Worm (Caenorhabditis elegans) whole organism, young adult: ENCODE measurements around the gene F52E1.9.
A peak's percentile ranks its signal among the peaks of the same experiment; 100 is the strongest.

ENCODE experiments used
- B0019.2 ChIP-seq: fragments of 200-800 bp; sonication (Bioruptor generic); conservative IDR thresholded peaks from 2 replicates; pipeline ENCODE4 v1.3.6; 2022; ENCODE audit warnings: missing genetic modification reagents, missing genetic modification characterization, missing compliant biosample characterization
- B0035.1 ChIP-seq: sonication (generic microtip); optimal IDR thresholded peaks from 2 replicates; lab custom pipeline; 2016; ENCODE audit warnings: missing genetic modification characterization, mild to moderate bottlenecking, missing compliant biosample characterization, missing genotype, missing genetic modification reagents
- B0336.3 ChIP-seq: fragments of 200-800 bp; sonication (Bioruptor generic); IDR thresholded peaks from 2 replicates; pipeline ENCODE4 v1.3.6; 2022; ENCODE audit warnings: missing genetic modification characterization, missing compliant biosample characterization
- C06A6.2 ChIP-seq: fragments of 200-800 bp; sonication (Bioruptor generic); conservative IDR thresholded peaks from 2 replicates; pipeline ENCODE4 v1.3.6; 2022; ENCODE audit warnings: missing genetic modification characterization, missing compliant biosample characterization
- C17E4.6 ChIP-seq: fragments of 200-800 bp; sonication (Bioruptor generic); IDR thresholded peaks from 2 replicates; pipeline ENCODE4 v1.3.6; 2022; ENCODE audit warnings: missing genetic modification reagents, missing genetic modification characterization, missing compliant biosample characterization
- F22D6.2 ChIP-seq: sonication (generic microtip); optimal IDR thresholded peaks from 2 replicates; lab custom pipeline; 2016; ENCODE audit warnings: mild to moderate bottlenecking, missing genetic modification characterization, missing compliant biosample characterization
- F33H1.4 ChIP-seq: fragments of 200-800 bp; sonication (Bioruptor generic); IDR thresholded peaks from 2 replicates; pipeline ENCODE4 v1.3.6; 2022; ENCODE audit warnings: missing genetic modification reagents, missing genetic modification characterization, missing compliant biosample characterization
- F57C9.4 ChIP-seq: sonication (generic microtip); optimal IDR thresholded peaks from 2 replicates; lab custom pipeline; 2017; ENCODE audit warnings: mild to moderate bottlenecking, missing genetic modification characterization, missing compliant biosample characterization
- K11D2.4 ChIP-seq: fragments of 200-800 bp; sonication (Bioruptor generic); IDR thresholded peaks from 2 replicates; pipeline ENCODE4 v1.3.6; 2022; ENCODE audit warnings: missing genetic modification reagents, missing genetic modification characterization, missing compliant biosample characterization
- T26A5.8 ChIP-seq: sonication (generic microtip); optimal IDR thresholded peaks from 2 replicates; lab custom pipeline; 2016; ENCODE audit warnings: missing genetic modification characterization, missing compliant biosample characterization
- Y53F4B.3 ChIP-seq: fragments of 200-800 bp; sonication (Bioruptor generic); IDR thresholded peaks from 2 replicates; pipeline ENCODE4 v1.3.6; 2022; ENCODE audit warnings: missing genetic modification reagents, missing genetic modification characterization, missing compliant biosample characterization
- Y56A3A.18 ChIP-seq: fragments of 200-800 bp; sonication (Bioruptor generic); IDR thresholded peaks from 2 replicates; pipeline ENCODE4 v1.3.6; 2022; ENCODE audit warnings: missing genetic modification reagents, missing genetic modification characterization, missing compliant biosample characterization
- aptf-2 ChIP-seq: fragments of 200-800 bp; sonication (Bioruptor generic); conservative IDR thresholded peaks from 2 replicates; pipeline ENCODE4 v1.3.6; 2022; ENCODE audit warnings: missing genetic modification reagents, missing genetic modification characterization, missing compliant biosample characterization
- aptf-3 ChIP-seq: fragments of 200-800 bp; sonication (Bioruptor generic); IDR thresholded peaks from 2 replicates; pipeline ENCODE4 v1.3.6; 2022; ENCODE audit warnings: missing genetic modification characterization, missing compliant biosample characterization
- attf-6 ChIP-seq: fragments of 200-800 bp; sonication (Bioruptor generic); IDR thresholded peaks from 2 replicates; pipeline ENCODE4 v1.3.6; 2022; ENCODE audit warnings: missing genetic modification reagents, missing genetic modification characterization, missing compliant biosample characterization
- cebp-1 ChIP-seq, 2 experiments: fragments of 200-800 bp in 1 of 2; sonication (Bioruptor generic) in 1 of 2; sonication (generic microtip) in 1 of 2; IDR thresholded peaks in 1 of 2; optimal IDR thresholded peaks in 1 of 2; 2 replicates each; pipeline versions ENCODE4 v1.3.6 to Lab custom; 2017 to 2022; ENCODE audit warnings: missing compliant biosample characterization in 2 of 2, missing genetic modification characterization in 2 of 2, mild to moderate bottlenecking in 1 of 2, missing genetic modification reagents in 1 of 2, moderate library complexity in 1 of 2
- cebp-2 ChIP-seq: fragments of 200-800 bp; sonication (Bioruptor generic); IDR thresholded peaks from 2 replicates; pipeline ENCODE4 v1.3.6; 2022; ENCODE audit warnings: missing genetic modification characterization, missing compliant biosample characterization
- ceh-58 ChIP-seq: fragments of 200-800 bp; sonication (Bioruptor generic); IDR thresholded peaks from 2 replicates; pipeline ENCODE4 v1.3.6; 2022; ENCODE audit warnings: missing genetic modification characterization, missing compliant biosample characterization
- chd-7 ChIP-seq: sonication (generic microtip); optimal IDR thresholded peaks from 2 replicates; lab custom pipeline; 2016; ENCODE audit warnings: mild to moderate bottlenecking, missing genetic modification characterization, moderate library complexity, missing compliant biosample characterization
- dpl-1 ChIP-seq: fragments of 150-350 bp; optimal IDR thresholded peaks from 2 replicates; lab custom pipeline; 2014; ENCODE audit warnings: missing biosample characterization, missing genetic modification reagents, missing genetic modification characterization
- ets-4 ChIP-seq: fragments of 200-800 bp; sonication (Bioruptor generic); optimal IDR thresholded peaks from 2 replicates; lab custom pipeline; 2018; ENCODE audit warnings: mild to moderate bottlenecking, missing genetic modification characterization, missing compliant biosample characterization
- fkh-3 ChIP-seq: sonication (generic microtip); optimal IDR thresholded peaks from 2 replicates; lab custom pipeline; 2016; ENCODE audit warnings: mild to moderate bottlenecking, missing genetic modification characterization, missing compliant biosample characterization
- hlh-12 ChIP-seq: sonication (generic microtip); optimal IDR thresholded peaks from 2 replicates; lab custom pipeline; 2016; ENCODE audit warnings: missing genetic modification characterization, missing compliant biosample characterization
- hmg-1.2 ChIP-seq: fragments of 200-800 bp; sonication (Bioruptor generic); IDR thresholded peaks from 2 replicates; pipeline ENCODE4 v1.3.6; 2022; ENCODE audit warnings: missing genetic modification reagents, missing genetic modification characterization, missing compliant biosample characterization
- hrde-1 ChIP-seq: sonication (generic microtip); optimal IDR thresholded peaks from 2 replicates; lab custom pipeline; 2016; ENCODE audit warnings: missing genetic modification characterization, mild to moderate bottlenecking, missing compliant biosample characterization, moderate library complexity, missing genotype, missing genetic modification reagents, borderline replicate concordance
- lag-1 ChIP-seq: fragments of 200-800 bp; sonication (Bioruptor generic); IDR thresholded peaks from 2 replicates; pipeline ENCODE4 v1.3.6; 2022; ENCODE audit warnings: missing genetic modification reagents, missing genetic modification characterization, missing compliant biosample characterization
- lin-35 ChIP-seq, 3 experiments: fragments of 150-350 bp in 2 of 3; sonication (generic microtip) in 1 of 3; optimal IDR thresholded peaks; 2 replicates each; lab custom pipeline; 2014 to 2018; ENCODE audit warnings: missing biosample characterization in 3 of 3, missing genetic modification characterization in 3 of 3, missing genetic modification reagents in 3 of 3
- lin-40 ChIP-seq: sonication (generic microtip); optimal IDR thresholded peaks from 2 replicates; lab custom pipeline; 2016; ENCODE audit warnings: missing genetic modification characterization, mild to moderate bottlenecking, missing compliant biosample characterization, missing genotype, missing genetic modification reagents
- lin-54 ChIP-seq: fragments of 200-800 bp; sonication (Bioruptor generic); optimal IDR thresholded peaks from 2 replicates; lab custom pipeline; 2018; ENCODE audit warnings: mild to moderate bottlenecking, missing genetic modification characterization, missing compliant biosample characterization
- lsy-27 ChIP-seq: sonication (generic microtip); optimal IDR thresholded peaks from 2 replicates; lab custom pipeline; 2017; ENCODE audit warnings: missing genetic modification characterization, mild to moderate bottlenecking, missing compliant biosample characterization, antibody characterized with exemption, missing genotype, borderline replicate concordance; ENCODE audit not compliant: insufficient read depth
- madf-3 ChIP-seq: fragments of 200-800 bp; sonication (Bioruptor generic); IDR thresholded peaks from 2 replicates; pipeline ENCODE4 v1.3.6; 2022; ENCODE audit warnings: missing genetic modification reagents, missing genetic modification characterization, missing compliant biosample characterization
- madf-6 ChIP-seq: fragments of 200-800 bp; sonication (Bioruptor generic); IDR thresholded peaks from 2 replicates; pipeline ENCODE4 v1.3.6; 2022; ENCODE audit warnings: missing genetic modification reagents, missing genetic modification characterization, missing compliant biosample characterization
- nhr-179 ChIP-seq: sonication (generic microtip); optimal IDR thresholded peaks from 2 replicates; lab custom pipeline; 2016; ENCODE audit warnings: mild to moderate bottlenecking, missing genetic modification characterization, missing compliant biosample characterization
- pha-4 ChIP-seq: fragments of 150-350 bp; sonication (generic microtip); optimal IDR thresholded peaks from 2 replicates; lab custom pipeline; 2014; ENCODE audit warnings: missing biosample characterization, missing genetic modification reagents, missing genetic modification characterization
- repo-1 ChIP-seq: sonication (generic microtip); optimal IDR thresholded peaks from 2 replicates; lab custom pipeline; 2017; ENCODE audit warnings: mild to moderate bottlenecking, missing genetic modification characterization, missing compliant biosample characterization
- rpc-1 ChIP-seq, 2 experiments: fragments of 150-350 bp in 1 of 2; sonication (generic microtip) in 1 of 2; optimal IDR thresholded peaks; 2 replicates each; lab custom pipeline; 2014 to 2018; ENCODE audit warnings: missing biosample characterization in 1 of 2, missing genetic modification characterization in 1 of 2, missing genetic modification reagents in 1 of 2, missing genotype in 1 of 2
- sea-2 ChIP-seq: fragments of 200-800 bp; sonication (Bioruptor generic); IDR thresholded peaks from 2 replicates; pipeline ENCODE4 v1.3.6; 2022; ENCODE audit warnings: missing genetic modification characterization, missing compliant biosample characterization
- sptf-2 ChIP-seq: fragments of 200-800 bp; sonication (Bioruptor generic); optimal IDR thresholded peaks from 2 replicates; lab custom pipeline; 2018; ENCODE audit warnings: mild to moderate bottlenecking, missing genetic modification characterization, missing compliant biosample characterization
- tbp1 ChIP-seq: fragments of 200-800 bp; sonication (Bioruptor generic); optimal IDR thresholded peaks from 2 replicates; lab custom pipeline; 2018; ENCODE audit warnings: mild to moderate bottlenecking, missing genetic modification characterization, missing compliant biosample characterization
- tlf-1 ChIP-seq: fragments of 200-800 bp; sonication (Bioruptor generic); optimal IDR thresholded peaks from 2 replicates; lab custom pipeline; 2018; ENCODE audit warnings: mild to moderate bottlenecking, missing genetic modification characterization, missing compliant biosample characterization
- unc-62 ChIP-seq: fragments of 150-350 bp; optimal IDR thresholded peaks from 2 replicates; lab custom pipeline; 2014; ENCODE audit warnings: missing biosample characterization, missing genetic modification reagents, missing genetic modification characterization
- xnd-1 ChIP-seq: sonication (generic microtip); optimal IDR thresholded peaks from 2 replicates; lab custom pipeline; 2016; ENCODE audit warnings: missing genotype, missing genetic modification reagents, missing genetic modification characterization, missing compliant biosample characterization
- zfh-2 ChIP-seq: fragments of 200-800 bp; sonication (Bioruptor generic); conservative IDR thresholded peaks from 2 replicates; pipeline ENCODE4 v1.3.6; 2022; ENCODE audit warnings: missing genetic modification reagents, missing genetic modification characterization, missing compliant biosample characterization
- ztf-18 ChIP-seq: sonication (generic microtip); optimal IDR thresholded peaks from 2 replicates; lab custom pipeline; 2016; ENCODE audit warnings: missing genotype, mild to moderate bottlenecking, missing genetic modification characterization, missing compliant biosample characterization
- ztf-28 ChIP-seq: fragments of 200-800 bp; sonication (Bioruptor generic); IDR thresholded peaks from 2 replicates; pipeline ENCODE4 v1.3.6; 2022; ENCODE audit warnings: missing genetic modification reagents, missing genetic modification characterization, missing compliant biosample characterization
- ztf-6 ChIP-seq: fragments of 200-800 bp; sonication (Bioruptor generic); IDR thresholded peaks from 2 replicates; pipeline ENCODE4 v1.3.6; 2022; ENCODE audit warnings: missing genetic modification reagents, missing genetic modification characterization, missing compliant biosample characterization

Gene F52E1.9

ce11 chrV:8417271-8417670, 14.8 kb upstream of the F52E1.9 start:
- TF ChIP-seq madf-3 (GFP tag; lab: Robert Waterston, UW) (no peak), repo-1 (no peak)

- TF ChIP-seq F57C9.4 (tag; lab: Kevin White, UChicago) (no peak), T26A5.8 (no peak), hrde-1 (tag; lab: Kevin White, UChicago) (peak; percentile 79), B0019.2 (GFP tag; lab: Robert Waterston, UW) (0 out of 2 replicates have a peak, but pooled peaks have one; percentile 36), K11D2.4 (GFP tag; lab: Robert Waterston, UW) (no peak), lin-54 (GFP tag; lab: Kevin White, UChicago) (peak; percentile 72), B0336.3 (GFP tag; lab: Robert Waterston, UW) (peak; percentile 95), lin-35 (GFP tag; optimal IDR thresholded peaks at IDR 0.05; lab: Kevin White, UChicago) (peak in 1 of 3 experiments; percentile 9), Y53F4B.3 (GFP tag; lab: Robert Waterston, UW) (no peak), F33H1.4 (GFP tag; lab: Robert Waterston, UW) (peak; percentile 69), ztf-18 (tag; lab: Kevin White, UChicago) (peak; percentile 55), cebp-2 (GFP tag; lab: Robert Waterston, UW) (0 out of 2 replicates have a peak, but pooled peaks have one; percentile 20), ztf-6 (GFP tag; lab: Robert Waterston, UW) (no peak), unc-62 (GFP tag; lab: Kevin White, UChicago) (no peak), C17E4.6 (GFP tag; lab: Robert Waterston, UW) (no peak; the same call in 1 of the 2 replicates), hmg-1.2 (GFP tag; lab: Robert Waterston, UW) (peak; percentile 56), zfh-2 (GFP tag; lab: Robert Waterston, UW) (no peak), ztf-28 (0 out of 2 replicates have a peak, but pooled peaks have one; percentile 58), aptf-2 (GFP tag; lab: Robert Waterston, UW) (no peak), xnd-1 (tag; lab: Kevin White, UChicago) (peak; percentile 68), tbp1 (peak; percentile 47), ets-4 (GFP tag; lab: Kevin White, UChicago) (no peak), chd-7 (tag; lab: Kevin White, UChicago) (no peak), fkh-3 (tag; lab: Kevin White, UChicago) (peak; percentile 45), B0035.1 (tag; lab: Kevin White, UChicago) (peak; percentile 47), lin-40 (no peak), lag-1 (GFP tag; lab: Robert Waterston, UW) (no peak), rpc-1 (optimal IDR thresholded peaks at IDR 0.05; lab: Kevin White, UChicago) (no peak), rpc-1 (tag; optimal IDR thresholded peaks at IDR 0.05; lab: Kevin White, UChicago) (no peak), F22D6.2 (tag; lab: Kevin White, UChicago) (no peak), sea-2 (no peak), C06A6.2 (no peak; the same call in 1 of the 2 replicates), ceh-58 (GFP tag; lab: Robert Waterston, UW) (peak; percentile 91; the same call in 1 of the 2 replicates), madf-6 (GFP tag; lab: Robert Waterston, UW) (peak; percentile 86), pha-4 (tag; lab: Kevin White, UChicago) (no peak), nhr-179 (tag; lab: Kevin White, UChicago) (no peak), attf-6 (GFP tag; lab: Robert Waterston, UW) (peak; percentile 88), lsy-27 (no peak), tlf-1 (GFP tag; lab: Kevin White, UChicago) (peak; percentile 83), aptf-3 (GFP tag; lab: Robert Waterston, UW) (0 out of 2 replicates have a peak, but pooled peaks have one; percentile 11), Y56A3A.18 (0 out of 2 replicates have a peak, but pooled peaks have one; percentile 62), dpl-1 (no peak), cebp-1 (GFP tag; IDR thresholded peaks at IDR 0.05; lab: Robert Waterston, UW) (no peak), cebp-1 (tag; optimal IDR thresholded peaks at IDR 0.05; lab: Kevin White, UChicago) (peak; percentile 68), hlh-12 (no peak), sptf-2 (GFP tag; lab: Kevin White, UChicago) (no peak)
Measured at ce11 chrV:8415113-8415530, 12.7 kb upstream of the F52E1.9 start.
